Fruit fly (Drosophila melanogaster) whole organism, embryonic: ENCODE results near the gene yellow-f2.

ENCODE experiments used
- B-H2 ChIP-seq: fragments of 200-800 bp; sonication (Bioruptor generic); optimal IDR thresholded peaks from 2 replicates; lab custom pipeline; 2018; ENCODE audit warnings: missing biosample characterization, mild to moderate bottlenecking, missing genetic modification characterization
- CG11093 ChIP-seq: fragments of 200-800 bp; sonication (Bioruptor generic); IDR thresholded peaks from 3 replicates; pipeline ENCODE4 v1.3.6; 2022; ENCODE audit warnings: missing biosample characterization, missing genetic modification characterization
- CG12659 ChIP-seq: fragments of 200-800 bp; sonication (Bioruptor generic); optimal IDR thresholded peaks from 3 replicates; lab custom pipeline; 2017; ENCODE audit warnings: mild to moderate bottlenecking, missing biosample characterization, missing genetic modification reagents, missing genetic modification characterization
- CG13775 ChIP-seq: fragments of 200-800 bp; sonication (Bioruptor generic); optimal IDR thresholded peaks from 3 replicates; lab custom pipeline; 2017; ENCODE audit warnings: missing biosample characterization, mild to moderate bottlenecking, missing genetic modification characterization
- CG14050 ChIP-seq: fragments of 200-800 bp; sonication (Bioruptor generic); IDR thresholded peaks from 3 replicates; pipeline ENCODE4 v1.3.6; 2022; ENCODE audit warnings: missing biosample characterization, missing genetic modification characterization
- CG14860 ChIP-seq: fragments of 200-800 bp; sonication (Bioruptor generic); IDR thresholded peaks from 3 replicates; pipeline ENCODE4 v1.3.6; 2022; ENCODE audit warnings: missing biosample characterization, missing genetic modification characterization; ENCODE audit not compliant: partially characterized antibody
- CG15514 ChIP-seq: fragments of 200-800 bp; sonication (Bioruptor generic); optimal IDR thresholded peaks from 3 replicates; lab custom pipeline; 2017; ENCODE audit warnings: missing biosample characterization, missing genetic modification characterization, mild to moderate bottlenecking, moderate library complexity, missing genetic modification reagents
- CG16813 ChIP-seq: fragments of 200-800 bp; sonication (Bioruptor generic); IDR thresholded peaks from 3 replicates; pipeline ENCODE4 v1.3.6; 2022; ENCODE audit warnings: missing biosample characterization, missing genetic modification characterization; ENCODE audit not compliant: partially characterized antibody
- CG18262 ChIP-seq: fragments of 200-800 bp; optimal IDR thresholded peaks from 3 replicates; lab custom pipeline; 2019; ENCODE audit warnings: missing biosample characterization, mild to moderate bottlenecking, missing genetic modification characterization, moderate library complexity
- CG18599 ChIP-seq: fragments of 200-800 bp; sonication (Bioruptor generic); optimal IDR thresholded peaks from 3 replicates; lab custom pipeline; 2017; ENCODE audit warnings: missing biosample characterization, missing genetic modification characterization, mild to moderate bottlenecking, moderate library complexity, missing genetic modification reagents
- CG3407 ChIP-seq: fragments of 200-800 bp; sonication (Bioruptor generic); optimal IDR thresholded peaks from 2 replicates; lab custom pipeline; 2018; ENCODE audit warnings: missing biosample characterization, mild to moderate bottlenecking, missing genetic modification characterization
- CG34376 ChIP-seq: fragments of 200-800 bp; sonication (Bioruptor generic); optimal IDR thresholded peaks from 2 replicates; lab custom pipeline; 2018; ENCODE audit warnings: missing biosample characterization, mild to moderate bottlenecking, missing genetic modification characterization
- CG6765 ChIP-seq: fragments of 200-800 bp; sonication (Bioruptor generic); optimal IDR thresholded peaks from 3 replicates; lab custom pipeline; 2017; ENCODE audit warnings: missing biosample characterization, mild to moderate bottlenecking, missing genetic modification characterization
- CG7928 ChIP-seq: fragments of 200-800 bp; sonication (Bioruptor generic); optimal IDR thresholded peaks from 2 replicates; lab custom pipeline; 2017; ENCODE audit warnings: missing biosample characterization, mild to moderate bottlenecking, missing genetic modification characterization
- CG8765 ChIP-seq: fragments of 200-800 bp; sonication (Bioruptor generic); IDR thresholded peaks from 2 replicates; pipeline ENCODE4 v1.3.6; 2022; ENCODE audit warnings: missing biosample characterization, missing genetic modification characterization
- CG8924 ChIP-seq: fragments of 200-800 bp; optimal IDR thresholded peaks from 3 replicates; lab custom pipeline; 2019; ENCODE audit warnings: missing biosample characterization, mild to moderate bottlenecking, missing genetic modification characterization, moderate library complexity
- CG9727 ChIP-seq: fragments of 200-800 bp; sonication (Bioruptor generic); optimal IDR thresholded peaks from 3 replicates; lab custom pipeline; 2017; ENCODE audit warnings: missing biosample characterization, mild to moderate bottlenecking, missing genetic modification characterization
- D19A ChIP-seq: fragments of 200-800 bp; optimal IDR thresholded peaks from 3 replicates; lab custom pipeline; 2019; ENCODE audit warnings: missing biosample characterization, mild to moderate bottlenecking, missing genetic modification characterization, moderate library complexity
- Deaf1 ChIP-seq: fragments of 200-800 bp; optimal IDR thresholded peaks from 3 replicates; lab custom pipeline; 2019; ENCODE audit warnings: missing biosample characterization, mild to moderate bottlenecking, missing genetic modification characterization, moderate library complexity
- Fer3 ChIP-seq: fragments of 200-800 bp; sonication (Bioruptor generic); optimal IDR thresholded peaks from 2 replicates; lab custom pipeline; 2018; ENCODE audit warnings: missing biosample characterization, mild to moderate bottlenecking, missing genetic modification characterization, moderate library complexity
- GATAe ChIP-seq: fragments of 200-800 bp; sonication (Bioruptor generic); conservative IDR thresholded peaks from 2 replicates; pipeline ENCODE4 v1.3.6; 2022; ENCODE audit warnings: missing biosample characterization, missing genetic modification characterization
- Hey ChIP-seq: fragments of 200-800 bp; sonication (Bioruptor generic); optimal IDR thresholded peaks from 3 replicates; lab custom pipeline; 2018; ENCODE audit warnings: missing biosample characterization, mild to moderate bottlenecking, missing genetic modification characterization
- Hmx ChIP-seq: fragments of 200-800 bp; sonication (Bioruptor generic); optimal IDR thresholded peaks from 2 replicates; lab custom pipeline; 2016; ENCODE audit warnings: missing biosample characterization, missing genetic modification characterization
- Hr51 ChIP-seq, 2 experiments: fragments of 200-800 bp; sonication (Bioruptor generic); optimal IDR thresholded peaks; 2 replicates in 1 of 2; 3 replicates in 1 of 2; lab custom pipeline; 2016 to 2018; ENCODE audit warnings: missing biosample characterization in 2 of 2, missing genetic modification characterization in 2 of 2, mild to moderate bottlenecking in 1 of 2, moderate library complexity in 1 of 2
- Mrtf ChIP-seq: fragments of 200-800 bp; sonication (Bioruptor generic); IDR thresholded peaks from 3 replicates; pipeline ENCODE4 v1.3.6; 2022; ENCODE audit warnings: missing biosample characterization, missing genetic modification characterization
- Myb ChIP-seq: fragments of 200-800 bp; sonication (Bioruptor generic); optimal IDR thresholded peaks from 2 replicates; lab custom pipeline; 2016; ENCODE audit warnings: missing biosample characterization, missing genetic modification characterization
- Oli ChIP-seq: fragments of 200-800 bp; sonication (Bioruptor generic); optimal IDR thresholded peaks from 2 replicates; lab custom pipeline; 2018; ENCODE audit warnings: missing biosample characterization, mild to moderate bottlenecking, missing genetic modification characterization, moderate library complexity
- Sox102F ChIP-seq: fragments of 200-800 bp; sonication (Bioruptor generic); optimal IDR thresholded peaks from 2 replicates; lab custom pipeline; 2018; ENCODE audit warnings: missing biosample characterization, mild to moderate bottlenecking, missing genetic modification characterization, moderate library complexity
- aop ChIP-seq: fragments of 200-800 bp; sonication (Bioruptor generic); IDR thresholded peaks from 2 replicates; pipeline ENCODE4 v1.3.6; 2022; ENCODE audit warnings: missing biosample characterization, missing genetic modification characterization
- bsh ChIP-seq, 2 experiments: fragments of 200-800 bp; sonication (Bioruptor generic); optimal IDR thresholded peaks; 2 replicates each; lab custom pipeline; 2017 to 2018; ENCODE audit warnings: mild to moderate bottlenecking in 2 of 2, missing biosample characterization in 2 of 2, missing genetic modification characterization in 2 of 2, moderate library complexity in 1 of 2
- chm ChIP-seq: fragments of 200-800 bp; sonication (Bioruptor generic); IDR thresholded peaks from 2 replicates; pipeline ENCODE4 v1.3.6; 2022; ENCODE audit warnings: missing biosample characterization, missing genetic modification characterization
- corto ChIP-seq: fragments of 200-800 bp; sonication (Bioruptor generic); optimal IDR thresholded peaks from 2 replicates; lab custom pipeline; 2016; ENCODE audit warnings: missing biosample characterization, mild to moderate bottlenecking, missing genetic modification characterization, moderate library complexity
- dan ChIP-seq: fragments of 200-800 bp; sonication (Bioruptor generic); IDR thresholded peaks from 2 replicates; pipeline ENCODE4 v1.3.6; 2022; ENCODE audit warnings: missing biosample characterization, missing genetic modification characterization
- dati ChIP-seq: fragments of 200-800 bp; sonication (Bioruptor generic); IDR thresholded peaks from 2 replicates; pipeline ENCODE4 v1.3.6; 2022; ENCODE audit warnings: missing biosample characterization, missing genetic modification characterization
- dimm ChIP-seq: fragments of 200-800 bp; sonication (Bioruptor generic); IDR thresholded peaks from 2 replicates; pipeline ENCODE4 v1.3.6; 2022; ENCODE audit warnings: missing biosample characterization, missing genetic modification characterization
- ems ChIP-seq: fragments of 200-800 bp; sonication (Bioruptor generic); optimal IDR thresholded peaks from 3 replicates; lab custom pipeline; 2016; ENCODE audit warnings: missing biosample characterization, missing genetic modification characterization
- esg ChIP-seq: fragments of 200-800 bp; sonication (Bioruptor generic); conservative IDR thresholded peaks from 2 replicates; pipeline ENCODE4 v1.3.6; 2022; ENCODE audit warnings: missing biosample characterization, missing genetic modification characterization
- gce ChIP-seq: fragments of 200-800 bp; sonication (Bioruptor generic); IDR thresholded peaks from 3 replicates; pipeline ENCODE4 v1.3.6; 2022; ENCODE audit warnings: missing biosample characterization, missing genetic modification characterization
- grn ChIP-seq: fragments of 200-800 bp; sonication (Bioruptor generic); optimal IDR thresholded peaks from 3 replicates; lab custom pipeline; 2017; ENCODE audit warnings: missing biosample characterization, missing genetic modification characterization
- gsb ChIP-seq: fragments of 200-800 bp; sonication (Bioruptor generic); IDR thresholded peaks from 2 replicates; pipeline ENCODE4 v1.3.6; 2022; ENCODE audit warnings: missing biosample characterization, missing genetic modification characterization
- ken ChIP-seq: fragments of 200-800 bp; sonication (Bioruptor generic); IDR thresholded peaks from 3 replicates; pipeline ENCODE4 v1.3.6; 2022; ENCODE audit warnings: missing biosample characterization, missing genetic modification characterization
- lab ChIP-seq: fragments of 200-800 bp; sonication (Bioruptor generic); optimal IDR thresholded peaks from 3 replicates; lab custom pipeline; 2017; ENCODE audit warnings: missing biosample characterization, missing genetic modification characterization, mild to moderate bottlenecking, moderate library complexity, missing genetic modification reagents
- luna ChIP-seq: fragments of 200-800 bp; sonication (Bioruptor generic); optimal IDR thresholded peaks from 2 replicates; lab custom pipeline; 2016; ENCODE audit warnings: missing biosample characterization, missing genetic modification characterization
- mirr ChIP-seq: fragments of 200-800 bp; sonication (Bioruptor generic); optimal IDR thresholded peaks from 3 replicates; lab custom pipeline; 2018; ENCODE audit warnings: missing biosample characterization, mild to moderate bottlenecking, missing genetic modification characterization
- rib ChIP-seq: fragments of 200-800 bp; sonication (Bioruptor generic); IDR thresholded peaks from 2 replicates; pipeline ENCODE4 v1.3.6; 2022; ENCODE audit warnings: missing biosample characterization, missing genetic modification characterization
- run ChIP-seq: fragments of 200-800 bp; sonication (Bioruptor generic); optimal IDR thresholded peaks from 3 replicates; lab custom pipeline; 2018; ENCODE audit warnings: missing biosample characterization, mild to moderate bottlenecking, missing genetic modification characterization
- sd ChIP-seq: fragments of 200-800 bp; sonication (Bioruptor generic); optimal IDR thresholded peaks from 3 replicates; lab custom pipeline; 2018; ENCODE audit warnings: missing biosample characterization, mild to moderate bottlenecking, missing genetic modification characterization, moderate library complexity
- sens ChIP-seq: fragments of 200-800 bp; sonication (Bioruptor generic); peaks from one replicate; lab custom pipeline; 2016; ENCODE audit warnings: missing biosample characterization, missing genetic modification characterization
- sug ChIP-seq: fragments of 200-800 bp; optimal IDR thresholded peaks from 2 replicates; lab custom pipeline; 2019; ENCODE audit warnings: missing biosample characterization, mild to moderate bottlenecking, missing genetic modification characterization, moderate library complexity
- tgo ChIP-seq: fragments of 200-800 bp; sonication (Bioruptor generic); IDR thresholded peaks from 3 replicates; pipeline ENCODE4 v1.3.6; 2022; ENCODE audit warnings: missing biosample characterization, missing genetic modification characterization
- unpg ChIP-seq: fragments of 200-800 bp; sonication (Bioruptor generic); optimal IDR thresholded peaks from 3 replicates; lab custom pipeline; 2018; ENCODE audit warnings: missing biosample characterization, mild to moderate bottlenecking, missing genetic modification characterization, moderate library complexity

yellow-f2 gene

DNA sequence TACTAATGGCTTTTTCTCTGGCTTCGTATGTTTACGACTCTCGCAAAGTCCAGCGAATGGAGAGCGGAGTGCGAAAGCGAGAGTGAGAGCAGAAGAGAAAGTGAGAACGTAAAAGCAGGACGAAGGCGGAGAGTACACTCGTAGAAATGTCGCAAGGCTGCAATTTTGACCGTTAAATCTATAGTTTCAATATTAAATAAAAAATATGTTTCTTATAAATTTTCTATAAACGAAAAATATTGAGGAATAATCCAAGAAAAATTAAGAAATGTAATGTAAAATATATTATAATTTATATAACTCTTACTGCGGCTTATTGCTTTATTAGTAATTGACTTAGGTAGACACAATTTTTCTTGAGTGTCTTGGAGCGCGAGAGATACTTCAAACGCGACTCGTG, 20.5 kb downstream of the yellow-f2 start (continued):
- TF ChIP-seq rib (no peak), Hr51 (GFP tag; optimal IDR thresholded peaks at IDR 0.05; lab: Kevin White, UChicago) (peak in 1 of 2 experiments; percentile 13), Deaf1 (tag; lab: Kevin White, UChicago) (peak; percentile 59), B-H2 (GFP tag; lab: Kevin White, UChicago) (no peak), ken (GFP tag; lab: Robert Waterston, UW) (no peak), corto (GFP tag; lab: Kevin White, UChicago) (peak; percentile 28), lab (peak; percentile 39), sens (GFP tag; lab: Kevin White, UChicago) (peak; percentile 28), tgo (GFP tag; lab: Robert Waterston, UW) (peak; percentile 33; the same call in 1 of the 3 replicates), gsb (no peak), Sox102F (GFP tag; lab: Kevin White, UChicago) (peak; percentile 2), ems (GFP tag; lab: Kevin White, UChicago) (no peak), CG14860 (GFP tag; lab: Robert Waterston, UW) (no peak), CG9727 (GFP tag; lab: Kevin White, UChicago) (peak; percentile 28), gce (GFP tag; lab: Robert Waterston, UW) (no peak), D19A (tag; lab: Kevin White, UChicago) (peak; percentile 1), CG3407 (GFP tag; lab: Kevin White, UChicago) (no peak), Mrtf (GFP tag; lab: Robert Waterston, UW) (no peak), CG12659 (GFP tag; lab: Kevin White, UChicago) (no peak), Oli (tag; lab: Kevin White, UChicago) (peak; percentile 2), CG8924 (tag; lab: Kevin White, UChicago) (peak; percentile 11)

DNA sequence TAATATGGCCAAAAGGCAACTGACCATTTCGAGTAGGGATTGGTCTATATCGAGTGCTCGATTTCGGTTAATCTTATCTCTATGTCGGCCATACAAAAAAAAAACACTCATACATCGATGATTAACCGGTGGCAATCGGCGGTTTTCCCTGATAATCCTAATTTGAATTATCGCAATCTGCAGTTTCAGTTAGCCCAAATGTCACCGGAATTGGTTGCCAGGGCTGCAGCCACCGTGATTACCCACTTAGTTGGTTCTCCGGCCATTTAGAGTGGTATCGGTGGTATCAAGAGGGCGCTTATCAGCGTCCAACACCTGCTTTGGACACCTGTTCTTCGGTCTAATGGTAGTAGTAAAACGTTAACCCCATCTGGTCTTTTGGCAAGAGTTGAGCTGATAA, 22.8 kb downstream of the yellow-f2 start:
- TF ChIP-seq unpg (GFP tag; lab: Kevin White, UChicago) (no peak), Hey (peak; percentile 92), aop (GFP tag; lab: Robert Waterston, UW) (no peak), bsh (GFP tag; optimal IDR thresholded peaks at IDR 0.05; lab: Kevin White, UChicago) (no peak), Hmx (no peak), CG13775 (GFP tag; lab: Kevin White, UChicago) (no peak), grn (GFP tag; lab: Kevin White, UChicago) (peak; percentile 81), chm (GFP tag; lab: Robert Waterston, UW) (no peak), CG34376 (peak; percentile 78), esg (GFP tag; lab: Robert Waterston, UW) (no peak), CG18599 (GFP tag; lab: Kevin White, UChicago) (peak; percentile 8), Mrtf (GFP tag; lab: Robert Waterston, UW) (no peak), CG11093 (GFP tag; lab: Robert Waterston, UW) (no peak), Myb (no peak), CG15514 (GFP tag; lab: Kevin White, UChicago) (no peak), mirr (GFP tag; lab: Kevin White, UChicago) (peak; percentile 63), dan (GFP tag; lab: Robert Waterston, UW) (no peak), dati (GFP tag; lab: Robert Waterston, UW) (no peak), Fer3 (no peak), dimm (GFP tag; lab: Robert Waterston, UW) (no peak), CG6765 (no peak), CG18262 (tag; lab: Kevin White, UChicago) (no peak), sug (tag; lab: Kevin White, UChicago) (peak; percentile 80), luna (GFP tag; lab: Kevin White, UChicago) (no peak), CG7928 (GFP tag; lab: Kevin White, UChicago) (peak; percentile 57), CG14050 (no peak), run (tag; lab: Kevin White, UChicago) (no peak), CG8765 (GFP tag; lab: Robert Waterston, UW) (no peak), GATAe (peak; percentile 76), sd (tag; lab: Kevin White, UChicago) (peak; percentile 61), CG16813 (GFP tag; lab: Robert Waterston, UW) (no peak)
